Worm (Caenorhabditis elegans) whole organism, L4/young adult: ENCODE data around the gene Y73F4A.3.

Experiments
- W03F9.2 ChIP-seq: fragments of 150-350 bp; optimal IDR thresholded peaks from 2 replicates; lab custom pipeline; 2014; ENCODE audit warnings: missing biosample characterization, missing genetic modification characterization
- dao-5 ChIP-seq: sonication (generic microtip); optimal IDR thresholded peaks from 2 replicates; lab custom pipeline; 2016; ENCODE audit warnings: missing genotype, missing genetic modification characterization, moderate library complexity, missing compliant biosample characterization

- TF ChIP-seq W03F9.2 (tag; lab: Kevin White, UChicago), result no peak
- no peak for TF ChIP-seq dao-5 (tag; lab: Kevin White, UChicago)
Measured at ce11 chrIV:9007947-9008346, 32.3 kb downstream of the Y73F4A.3 start.
